Worm (Caenorhabditis elegans): ENCODE data around the gene C12D5.10.

ce11 chrV:7721945-7722344, 28.7 kb upstream of the C12D5.10 start, which contains the start of gene ZK105.14:
- TF ChIP-seq drap-1 (GFP tag; optimal IDR thresholded peaks at IDR 0.05) (no peak), nhr-12 (tag; optimal IDR thresholded peaks at IDR 0.05) (no peak), lin-13 (tag; optimal IDR thresholded peaks at IDR 0.05) (no peak), snpc-4 (tag; optimal IDR thresholded peaks at IDR 0.05) (no peak)

Data from whole organism, mixed stage, embryonic.